Fruit fly (Drosophila melanogaster) whole organism, embryonic: Measurements from ENCODE around the gene CG9737.
A peak's percentile ranks its signal among the peaks of the same experiment; 100 is the strongest.

Experiments
- Ada2b ChIP-seq: fragments of 200-800 bp; sonication (Bioruptor generic); IDR thresholded peaks from 2 replicates; pipeline ENCODE4 v1.3.6; 2022; ENCODE audit warnings: missing biosample characterization, missing genetic modification characterization
- Antp ChIP-seq: fragments of 200-800 bp; sonication (Bioruptor generic); optimal IDR thresholded peaks from 3 replicates; lab custom pipeline; 2016; ENCODE audit warnings: missing biosample characterization, missing genetic modification characterization
- Blimp-1 ChIP-seq: fragments of 200-800 bp; sonication (Bioruptor generic); optimal IDR thresholded peaks from 3 replicates; lab custom pipeline; 2018; ENCODE audit warnings: missing biosample characterization, missing genetic modification characterization, mild to moderate bottlenecking, moderate library complexity, missing genetic modification reagents
- C15 ChIP-seq: fragments of 200-800 bp; sonication (Bioruptor generic); IDR thresholded peaks from 3 replicates; pipeline ENCODE4 v1.3.6; 2022; ENCODE audit warnings: missing biosample characterization, missing genetic modification characterization
- CG12769 ChIP-seq: fragments of 200-800 bp; sonication (Bioruptor generic); optimal IDR thresholded peaks from 2 replicates; lab custom pipeline; 2019; ENCODE audit warnings: missing biosample characterization, mild to moderate bottlenecking, missing genetic modification characterization, moderate library complexity
- CG16779 ChIP-seq: fragments of 200-800 bp; sonication (Bioruptor generic); IDR thresholded peaks from 2 replicates; pipeline ENCODE4 v1.3.6; 2022; ENCODE audit warnings: missing biosample characterization, missing genetic modification characterization
- CG17568 ChIP-seq: fragments of 200-800 bp; sonication (Bioruptor generic); optimal IDR thresholded peaks from 2 replicates; lab custom pipeline; 2018; ENCODE audit warnings: missing biosample characterization, mild to moderate bottlenecking, missing genetic modification characterization, moderate library complexity
- CG18599 ChIP-seq: fragments of 200-800 bp; sonication (Bioruptor generic); optimal IDR thresholded peaks from 3 replicates; lab custom pipeline; 2017; ENCODE audit warnings: missing biosample characterization, missing genetic modification characterization, mild to moderate bottlenecking, moderate library complexity, missing genetic modification reagents
- CG2120 ChIP-seq: fragments of 200-800 bp; sonication (Bioruptor generic); optimal IDR thresholded peaks from 3 replicates; lab custom pipeline; 2016; ENCODE audit warnings: missing biosample characterization, missing genetic modification characterization
- CG2678 ChIP-seq: fragments of 200-800 bp; sonication (Bioruptor generic); optimal IDR thresholded peaks from 3 replicates; lab custom pipeline; 2019; ENCODE audit warnings: missing biosample characterization, mild to moderate bottlenecking, missing genetic modification characterization, moderate library complexity
- CG32767 ChIP-seq: fragments of 200-800 bp; sonication (Bioruptor generic); IDR thresholded peaks from 2 replicates; pipeline ENCODE4 v1.3.6; 2022; ENCODE audit warnings: missing biosample characterization, missing genetic modification characterization
- CG5245 ChIP-seq: fragments of 200-800 bp; sonication (Bioruptor generic); optimal IDR thresholded peaks from 3 replicates; lab custom pipeline; 2016; ENCODE audit warnings: missing biosample characterization, missing genetic modification characterization
- CG7357 ChIP-seq: fragments of 200-800 bp; sonication (Bioruptor generic); IDR thresholded peaks from 3 replicates; pipeline ENCODE4 v1.3.6; 2022; ENCODE audit warnings: missing biosample characterization, missing genetic modification characterization
- CG8290 ChIP-seq, 3 experiments: fragments of 200-800 bp; sonication (Bioruptor generic); optimal IDR thresholded peaks; 2 replicates each; lab custom pipeline; 2016 to 2019; ENCODE audit warnings: missing biosample characterization in 3 of 3, missing genetic modification characterization in 3 of 3, mild to moderate bottlenecking in 2 of 3, moderate library complexity in 1 of 3
- CG8388 ChIP-seq: fragments of 200-800 bp; sonication (Bioruptor generic); optimal IDR thresholded peaks from 2 replicates; lab custom pipeline; 2019; ENCODE audit warnings: missing biosample characterization, mild to moderate bottlenecking, missing genetic modification characterization, moderate library complexity
- CG8765 ChIP-seq: fragments of 200-800 bp; sonication (Bioruptor generic); IDR thresholded peaks from 2 replicates; pipeline ENCODE4 v1.3.6; 2022; ENCODE audit warnings: missing biosample characterization, missing genetic modification characterization
- CHES-1-like ChIP-seq: fragments of 200-800 bp; sonication (Bioruptor generic); optimal IDR thresholded peaks from 2 replicates; lab custom pipeline; 2016; ENCODE audit warnings: missing biosample characterization, missing genetic modification characterization
- Camta ChIP-seq: fragments of 200-800 bp; sonication (Bioruptor generic); optimal IDR thresholded peaks from 2 replicates; lab custom pipeline; 2016; ENCODE audit warnings: missing biosample characterization, missing genetic modification characterization
- D19A ChIP-seq: fragments of 200-800 bp; optimal IDR thresholded peaks from 3 replicates; lab custom pipeline; 2019; ENCODE audit warnings: missing biosample characterization, mild to moderate bottlenecking, missing genetic modification characterization, moderate library complexity
- Dip3 ChIP-seq: fragments of 200-800 bp; sonication (Bioruptor generic); optimal IDR thresholded peaks from 3 replicates; lab custom pipeline; 2016; ENCODE audit warnings: missing biosample characterization, missing genetic modification characterization
- Fer3 ChIP-seq: fragments of 200-800 bp; sonication (Bioruptor generic); optimal IDR thresholded peaks from 2 replicates; lab custom pipeline; 2018; ENCODE audit warnings: missing biosample characterization, mild to moderate bottlenecking, missing genetic modification characterization, moderate library complexity
- HLHmδ ChIP-seq: fragments of 200-800 bp; sonication (Bioruptor generic); optimal IDR thresholded peaks from 2 replicates; lab custom pipeline; 2018; ENCODE audit warnings: missing biosample characterization, mild to moderate bottlenecking, missing genetic modification characterization, moderate library complexity
- Hey ChIP-seq: fragments of 200-800 bp; sonication (Bioruptor generic); optimal IDR thresholded peaks from 3 replicates; lab custom pipeline; 2018; ENCODE audit warnings: missing biosample characterization, mild to moderate bottlenecking, missing genetic modification characterization
- Hr51 ChIP-seq, 2 experiments: fragments of 200-800 bp; sonication (Bioruptor generic); optimal IDR thresholded peaks; 2 replicates in 1 of 2; 3 replicates in 1 of 2; lab custom pipeline; 2016 to 2018; ENCODE audit warnings: missing biosample characterization in 2 of 2, missing genetic modification characterization in 2 of 2, mild to moderate bottlenecking in 1 of 2, moderate library complexity in 1 of 2
- MBD-R2 ChIP-seq: fragments of 200-800 bp; sonication (Bioruptor generic); IDR thresholded peaks from 2 replicates; pipeline ENCODE4 v1.3.6; 2022; ENCODE audit warnings: missing biosample characterization, missing genetic modification characterization
- Myb ChIP-seq: fragments of 200-800 bp; sonication (Bioruptor generic); optimal IDR thresholded peaks from 2 replicates; lab custom pipeline; 2016; ENCODE audit warnings: missing biosample characterization, missing genetic modification characterization
- Optix ChIP-seq: fragments of 200-800 bp; sonication (Bioruptor generic); IDR thresholded peaks from 3 replicates; pipeline ENCODE4 v1.3.6; 2022; ENCODE audit warnings: missing biosample characterization, missing genetic modification characterization
- Ptx1 ChIP-seq: fragments of 200-800 bp; sonication (Bioruptor generic); IDR thresholded peaks from 2 replicates; pipeline ENCODE4 v1.3.6; 2022; ENCODE audit warnings: missing biosample characterization, missing genetic modification characterization
- Side ChIP-seq: fragments of 200-800 bp; sonication (Bioruptor generic); optimal IDR thresholded peaks from 2 replicates; lab custom pipeline; 2016; ENCODE audit warnings: missing biosample characterization, missing genetic modification characterization
- Taf1 ChIP-seq: fragments of 200-800 bp; sonication (Bioruptor generic); IDR thresholded peaks from 2 replicates; pipeline ENCODE4 v1.3.6; 2022; ENCODE audit warnings: missing biosample characterization, missing genetic modification characterization
- Tbp ChIP-seq: fragments of >200 bp; optimal IDR thresholded peaks from 2 replicates; lab custom pipeline; 2018; ENCODE audit warnings: missing biosample characterization, missing genetic modification characterization
- Xbp1 ChIP-seq: fragments of 200-800 bp; sonication (Bioruptor generic); optimal IDR thresholded peaks from 3 replicates; lab custom pipeline; 2016; ENCODE audit warnings: missing biosample characterization, mild to moderate bottlenecking, missing genetic modification characterization
- ci ChIP-seq: fragments of 200-800 bp; sonication (Bioruptor generic); IDR thresholded peaks from 3 replicates; pipeline ENCODE4 v1.3.6; 2022; ENCODE audit warnings: missing biosample characterization, missing genetic modification characterization
- da ChIP-seq: fragments of 200-800 bp; sonication (Bioruptor generic); optimal IDR thresholded peaks from 2 replicates; lab custom pipeline; 2016; ENCODE audit warnings: missing biosample characterization, missing genetic modification characterization
- dmrt99B ChIP-seq: fragments of 200-800 bp; sonication (Bioruptor generic); optimal IDR thresholded peaks from 2 replicates; lab custom pipeline; 2018; ENCODE audit warnings: missing biosample characterization, mild to moderate bottlenecking, missing genetic modification characterization, moderate library complexity
- ems ChIP-seq: fragments of 200-800 bp; sonication (Bioruptor generic); optimal IDR thresholded peaks from 3 replicates; lab custom pipeline; 2016; ENCODE audit warnings: missing biosample characterization, missing genetic modification characterization
- exex ChIP-seq: fragments of 200-800 bp; sonication (Bioruptor generic); optimal IDR thresholded peaks from 4 replicates; lab custom pipeline; 2018; ENCODE audit warnings: missing biosample characterization, mild to moderate bottlenecking, missing genetic modification characterization, moderate library complexity
- grau ChIP-seq: fragments of 200-800 bp; optimal IDR thresholded peaks from 3 replicates; lab custom pipeline; 2019; ENCODE audit warnings: missing biosample characterization, mild to moderate bottlenecking, missing genetic modification characterization, moderate library complexity
- ham ChIP-seq: fragments of 200-800 bp; sonication (Bioruptor generic); IDR thresholded peaks from 2 replicates; pipeline ENCODE4 v1.3.6; 2022; ENCODE audit warnings: missing biosample characterization, missing genetic modification characterization
- hb ChIP-seq: fragments of 200-800 bp; sonication (Bioruptor generic); IDR thresholded peaks from 3 replicates; pipeline ENCODE4 v1.3.6; 2022; ENCODE audit warnings: missing biosample characterization, missing genetic modification characterization; ENCODE audit not compliant: partially characterized antibody
- her ChIP-seq: fragments of 200-800 bp; sonication (Bioruptor generic); optimal IDR thresholded peaks from 2 replicates; lab custom pipeline; 2016; ENCODE audit warnings: missing biosample characterization, missing genetic modification characterization
- ind ChIP-seq: fragments of 200-800 bp; sonication (Bioruptor generic); optimal IDR thresholded peaks from 3 replicates; lab custom pipeline; 2016; ENCODE audit warnings: missing biosample characterization, missing genetic modification characterization
- lab ChIP-seq: fragments of 200-800 bp; sonication (Bioruptor generic); optimal IDR thresholded peaks from 3 replicates; lab custom pipeline; 2017; ENCODE audit warnings: missing biosample characterization, missing genetic modification characterization, mild to moderate bottlenecking, moderate library complexity, missing genetic modification reagents
- otp ChIP-seq: fragments of 200-800 bp; sonication (Bioruptor generic); IDR thresholded peaks from 3 replicates; pipeline ENCODE4, ENCODE4 v1.3.6; 2022; ENCODE audit warnings: missing biosample characterization, missing genetic modification characterization
- phol ChIP-seq: fragments of 200-800 bp; sonication (Bioruptor generic); optimal IDR thresholded peaks from 3 replicates; lab custom pipeline; 2018; ENCODE audit warnings: missing biosample characterization, mild to moderate bottlenecking, missing genetic modification characterization, moderate library complexity
- row ChIP-seq: fragments of 200-800 bp; sonication (Bioruptor generic); IDR thresholded peaks from 3 replicates; pipeline ENCODE4 v1.3.6; 2022; ENCODE audit warnings: missing biosample characterization, missing genetic modification characterization
- slbo ChIP-seq: fragments of 200-800 bp; sonication (Bioruptor generic); IDR thresholded peaks from 2 replicates; pipeline ENCODE4 v1.3.6; 2022; ENCODE audit warnings: missing biosample characterization, missing genetic modification characterization
- sob ChIP-seq: fragments of 200-800 bp; sonication (Bioruptor generic); IDR thresholded peaks from 2 replicates; pipeline ENCODE4 v1.3.6; 2022; ENCODE audit warnings: missing biosample characterization, missing genetic modification characterization
- tup ChIP-seq: fragments of 200-800 bp; sonication (Bioruptor generic); optimal IDR thresholded peaks from 2 replicates; lab custom pipeline; 2016; ENCODE audit warnings: missing biosample characterization, mild to moderate bottlenecking, missing genetic modification characterization, moderate library complexity

CG9737 gene

dm6 chr3R:30200091-30200698, 42.9 kb downstream of the CG9737 start (continued):
- TF ChIP-seq Side (GFP tag; lab: Kevin White, UChicago), result peak; percentile 33
- TF ChIP-seq CHES-1-like, result peak; percentile 15
- TF ChIP-seq Xbp1 (GFP tag; lab: Kevin White, UChicago), result peak; percentile 11
- TF ChIP-seq slbo (GFP tag; lab: Robert Waterston, UW), result peak; percentile 73
- no peak for TF ChIP-seq C15 (GFP tag; lab: Robert Waterston, UW)
- TF ChIP-seq Dip3 (GFP tag; lab: Kevin White, UChicago), result peak; percentile 27
- TF ChIP-seq CG2120 (GFP tag; lab: Kevin White, UChicago), result peak; percentile 55
- TF ChIP-seq D19A (tag; lab: Kevin White, UChicago), result peak; percentile 0
- TF ChIP-seq Hey (tag; lab: Kevin White, UChicago), result peak; percentile 8
- no peak for TF ChIP-seq CG8290 (GFP tag; optimal IDR thresholded peaks at IDR 0.05; lab: Kevin White, UChicago)
- peak in 1 of 2 experiments; percentile 75 for TF ChIP-seq CG8290 (tag; optimal IDR thresholded peaks at IDR 0.05; lab: Kevin White, UChicago)
- TF ChIP-seq CG7357 (GFP tag; lab: Robert Waterston, UW), result 0 out of 3 replicates have a peak, but pooled peaks have one; percentile 23
- peak; percentile 42 for TF ChIP-seq CG18599 (GFP tag; lab: Kevin White, UChicago)
- TF ChIP-seq dmrt99B (tag; lab: Kevin White, UChicago), result peak; percentile 39
- no peak for TF ChIP-seq her (GFP tag; lab: Kevin White, UChicago)
- TF ChIP-seq ci (GFP tag; lab: Robert Waterston, UW), result 0 out of 3 replicates have a peak, but pooled peaks have one; percentile 30
- no peak for TF ChIP-seq CG17568 (GFP tag; lab: Kevin White, UChicago)
- TF ChIP-seq Myb (GFP tag; lab: Kevin White, UChicago), result peak; percentile 28
- 0 out of 2 replicates have a peak, but pooled peaks have one; percentile 5 for TF ChIP-seq ham (GFP tag; lab: Robert Waterston, UW)
- no peak for TF ChIP-seq CG8765 (GFP tag; lab: Robert Waterston, UW)
- TF ChIP-seq grau (tag; lab: Kevin White, UChicago), result peak; percentile 33
- TF ChIP-seq Blimp-1, result peak; percentile 2
- no peak for TF ChIP-seq tup
- TF ChIP-seq CG16779 (GFP tag; lab: Robert Waterston, UW), result 0 out of 2 replicates have a peak, but pooled peaks have one; percentile 61
- TF ChIP-seq Antp (GFP tag; lab: Kevin White, UChicago), result peak; percentile 24
- 0 out of 2 replicates have a peak, but pooled peaks have one; percentile 27 for TF ChIP-seq CG32767
- TF ChIP-seq sob, result peak; percentile 52
- TF ChIP-seq Tbp (GFP tag; lab: Kevin White, UChicago), result no peak
- TF ChIP-seq CG2678, result peak; percentile 28
- TF ChIP-seq HLHmδ (GFP tag; lab: Kevin White, UChicago), result no peak
- peak; percentile 14 for TF ChIP-seq exex (tag; lab: Kevin White, UChicago)
- TF ChIP-seq CG12769 (tag; lab: Kevin White, UChicago), result peak; percentile 96
- no peak for TF ChIP-seq CG5245
- no peak for TF ChIP-seq Fer3 (tag; lab: Kevin White, UChicago)
- peak; percentile 44 for TF ChIP-seq Ptx1 (GFP tag; lab: Robert Waterston, UW)
- 0 out of 3 replicates have a peak, but pooled peaks have one; percentile 31 for TF ChIP-seq Optix (GFP tag; lab: Robert Waterston, UW)
- peak; percentile 13 for TF ChIP-seq da
- TF ChIP-seq hb (GFP tag; lab: Robert Waterston, UW), result no peak
- TF ChIP-seq MBD-R2 (GFP tag; lab: Robert Waterston, UW), result peak; percentile 11; the same call in 1 of the 2 replicates
- TF ChIP-seq Ada2b (GFP tag; lab: Robert Waterston, UW), result 0 out of 2 replicates have a peak, but pooled peaks have one; percentile 25
- peak in 1 of 2 experiments; percentile 42 for TF ChIP-seq Hr51 (GFP tag; optimal IDR thresholded peaks at IDR 0.05; lab: Kevin White, UChicago)
- peak; percentile 24 for TF ChIP-seq ems (GFP tag; lab: Kevin White, UChicago)
- TF ChIP-seq lab (GFP tag; lab: Kevin White, UChicago), result peak; percentile 57
- TF ChIP-seq Camta (GFP tag; lab: Kevin White, UChicago), result no peak
- peak; percentile 11 for TF ChIP-seq ind
- 0 out of 3 replicates have a peak, but pooled peaks have one; percentile 24 for TF ChIP-seq otp
- 0 out of 2 replicates have a peak, but pooled peaks have one; percentile 41 for TF ChIP-seq Taf1 (GFP tag; lab: Robert Waterston, UW)
- peak; percentile 6 for TF ChIP-seq CG8388 (GFP tag; lab: Kevin White, UChicago)
- peak; percentile 11 for TF ChIP-seq phol (tag; lab: Kevin White, UChicago)
- peak; percentile 72 for TF ChIP-seq row (GFP tag; lab: Robert Waterston, UW)
